Worm (Caenorhabditis elegans): ENCODE data around the gene Y105C5B.1413.

DNA sequence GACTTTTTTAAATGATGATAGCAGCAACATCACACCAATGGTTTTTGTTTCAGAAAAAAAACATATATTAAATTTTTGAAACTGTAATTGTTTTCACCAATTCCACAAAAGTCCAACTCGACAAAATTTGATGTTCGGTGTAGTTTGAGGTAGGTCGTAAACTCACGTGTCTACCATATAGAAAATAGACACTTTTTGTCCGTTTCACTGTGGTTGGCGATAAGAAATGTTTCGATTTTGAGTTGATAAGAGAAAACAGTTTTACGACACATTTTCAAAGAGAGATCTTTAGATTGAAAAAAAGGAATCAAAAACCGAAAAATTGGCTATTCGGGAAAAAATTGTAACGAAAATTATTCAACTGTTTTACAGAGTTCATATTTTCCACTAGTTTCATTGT is 6.0 kb downstream of the Y105C5B.1413 start:
- TF ChIP-seq fkh-10 (GFP tag; optimal IDR thresholded peaks at IDR 0.05) (no peak), Y116A8C.19 (tag; optimal IDR thresholded peaks at IDR 0.05; ENCODE audit: borderline replicate concordance) (no peak)
